Worm (Caenorhabditis elegans): ENCODE measurements around the gene mig-39.

Gene mig-39

ce11 chrIII:8429497-8429896 is 37.3 kb upstream of the mig-39 start:
- TF ChIP-seq lin-13 (GFP tag; optimal IDR thresholded peaks at IDR 0.05) = no peak
- TF ChIP-seq sem-4 (tag; optimal IDR thresholded peaks at IDR 0.05) = no peak
- TF ChIP-seq gmeb-1 (tag; optimal IDR thresholded peaks at IDR 0.05) = no peak
- no peak for TF ChIP-seq C34F6.9 (tag; optimal IDR thresholded peaks at IDR 0.05)
- TF ChIP-seq ztf-11 (tag; optimal IDR thresholded peaks at IDR 0.05) = no peak
- no peak for TF ChIP-seq lsy-2 (tag; optimal IDR thresholded peaks at IDR 0.05)
- TF ChIP-seq aly-2 (tag; optimal IDR thresholded peaks at IDR 0.05) = no peak
- no peak for TF ChIP-seq ztf-4 (tag; optimal IDR thresholded peaks at IDR 0.05)
- no peak for TF ChIP-seq nhr-25 (tag; optimal IDR thresholded peaks at IDR 0.05)
- no peak for TF ChIP-seq ZK546.5 (tag; optimal IDR thresholded peaks at IDR 0.05)
- no peak for TF ChIP-seq unc-55 (GFP tag; optimal IDR thresholded peaks at IDR 0.05)
- no peak for TF ChIP-seq ztf-1 (GFP tag; conservative IDR thresholded peaks at IDR 0.05)
- TF ChIP-seq fos-1 (tag; optimal IDR thresholded peaks at IDR 0.05) = no peak
- TF ChIP-seq ceh-82 (tag; optimal IDR thresholded peaks at IDR 0.05) = no peak
- TF ChIP-seq alr-1 (tag; optimal IDR thresholded peaks at IDR 0.05) = no peak
- TF ChIP-seq dmd-4 (tag; optimal IDR thresholded peaks at IDR 0.05) = no peak
- no peak for TF ChIP-seq R02D3.7 (tag; optimal IDR thresholded peaks at IDR 0.05)
- TF ChIP-seq blmp-1 (tag; optimal IDR thresholded peaks at IDR 0.05; ENCODE audit: insufficient read depth) = no peak
- no peak for TF ChIP-seq mab-5 (tag; optimal IDR thresholded peaks at IDR 0.05)

ce11 chrIII:8432143-8432542 is 34.7 kb upstream of the mig-39 start, which contains the start of gene ZK1236.5:
TSS of gene ZK1236.5 (minus strand) at chrIII:8432214.
- TF ChIP-seq nhr-237 (tag; optimal IDR thresholded peaks at IDR 0.05) = no peak
- TF ChIP-seq C34F6.9 (tag; optimal IDR thresholded peaks at IDR 0.05) = peak; percentile 58
- no peak for TF ChIP-seq nhr-6 (tag; optimal IDR thresholded peaks at IDR 0.05)
- TF ChIP-seq nhr-10 (tag; optimal IDR thresholded peaks at IDR 0.05) = no peak
- peak; percentile 22 for TF ChIP-seq lin-13 (GFP tag; optimal IDR thresholded peaks at IDR 0.05)
- TF ChIP-seq nhr-129 (tag; optimal IDR thresholded peaks at IDR 0.05) = peak; percentile 17
- TF ChIP-seq nhr-21 (tag; optimal IDR thresholded peaks at IDR 0.05) = no peak
- TF ChIP-seq unc-55 (GFP tag; optimal IDR thresholded peaks at IDR 0.05) = peak; percentile 40
- peak; percentile 12 for TF ChIP-seq crh-2 (tag; optimal IDR thresholded peaks at IDR 0.05)
- TF ChIP-seq nhr-25 (tag; optimal IDR thresholded peaks at IDR 0.05) = peak; percentile 9
- no peak for TF ChIP-seq elt-1 (tag; optimal IDR thresholded peaks at IDR 0.05)
- no peak for TF ChIP-seq dmd-4 (tag; optimal IDR thresholded peaks at IDR 0.05)
- TF ChIP-seq gmeb-1 (tag; optimal IDR thresholded peaks at IDR 0.05) = peak; percentile 30
- TF ChIP-seq sma-3 (GFP tag; optimal IDR thresholded peaks at IDR 0.05) = peak; percentile 3
- TF ChIP-seq lsy-2 (tag; optimal IDR thresholded peaks at IDR 0.05) = peak; percentile 3 to 72
- TF ChIP-seq ztf-1 (GFP tag; conservative IDR thresholded peaks at IDR 0.05) = no peak
- TF ChIP-seq zag-1 (tag; optimal IDR thresholded peaks at IDR 0.05) = no peak
- no peak for TF ChIP-seq unc-39 (tag; optimal IDR thresholded peaks at IDR 0.05)
- no peak for TF ChIP-seq nhr-12 (tag; optimal IDR thresholded peaks at IDR 0.05)
- no peak for TF ChIP-seq lin-39 (tag; optimal IDR thresholded peaks at IDR 0.05)
- peak; percentile 90 for TF ChIP-seq R02D3.7 (tag; optimal IDR thresholded peaks at IDR 0.05)
- no peak for TF ChIP-seq mab-5 (tag; optimal IDR thresholded peaks at IDR 0.05)

- TF ChIP-seq nhr-12 (tag; optimal IDR thresholded peaks at IDR 0.05) = no peak
Measured at ce11 chrIII:8435074-8435473, 31.8 kb upstream of the mig-39 start, which contains the start of gene ZK1236.9. TSS of gene ZK1236.9 (minus strand) at chrIII:8435174.

ce11 chrIII:8437763-8438414 is 28.9 kb upstream of the mig-39 start:
- TF ChIP-seq gmeb-1 (tag; optimal IDR thresholded peaks at IDR 0.05) = no peak

ce11 chrIII:8439312-8439711 is 27.5 kb upstream of the mig-39 start, which contains the start of gene pqn-96:
TSS of gene pqn-96 (minus strand) at chrIII:8439412.
- TF ChIP-seq ZK546.5 (tag; optimal IDR thresholded peaks at IDR 0.05) = no peak
- no peak for TF ChIP-seq snpc-4 (tag; optimal IDR thresholded peaks at IDR 0.05)
- TF ChIP-seq nhr-6 (tag; optimal IDR thresholded peaks at IDR 0.05) = no peak
- TF ChIP-seq nhr-23 (tag; optimal IDR thresholded peaks at IDR 0.05) = no peak
- no peak for TF ChIP-seq lsy-2 (tag; optimal IDR thresholded peaks at IDR 0.05)
- no peak for TF ChIP-seq gmeb-1 (tag; optimal IDR thresholded peaks at IDR 0.05)
- TF ChIP-seq ztf-1 (GFP tag; conservative IDR thresholded peaks at IDR 0.05) = no peak
- no peak for TF ChIP-seq alr-1 (tag; optimal IDR thresholded peaks at IDR 0.05)
- TF ChIP-seq blmp-1 (tag; optimal IDR thresholded peaks at IDR 0.05; ENCODE audit: insufficient read depth) = no peak
- no peak for TF ChIP-seq ztf-4 (tag; optimal IDR thresholded peaks at IDR 0.05)
- no peak for TF ChIP-seq nhr-129 (tag; optimal IDR thresholded peaks at IDR 0.05)

All from whole organism, L2 larva.